Fruit fly (Drosophila melanogaster): ENCODE data around the gene Pgant2.

DNA sequence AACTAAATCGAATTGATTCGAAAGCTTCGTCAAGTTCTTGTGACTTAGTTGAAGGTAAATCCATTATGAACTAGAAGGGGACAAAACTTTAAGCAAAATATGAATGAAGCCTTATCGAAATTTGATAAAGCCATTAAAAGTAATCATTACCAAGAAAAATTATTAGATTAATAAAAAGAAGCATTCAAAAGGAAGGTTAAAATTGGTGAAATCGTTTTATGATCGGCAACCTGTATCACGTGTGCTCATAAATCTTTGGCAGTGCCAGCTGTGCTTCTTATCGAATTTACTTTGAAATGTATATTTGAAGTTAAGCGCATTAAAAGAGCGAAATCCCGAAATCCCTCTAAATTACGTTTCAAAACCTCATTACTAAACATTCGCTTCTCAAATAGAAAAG lies 64.7 kb downstream of the Pgant2 start:
- no peak for TF ChIP-seq CG11294 (GFP tag; IDR thresholded peaks at IDR 0.05)
- TF ChIP-seq Ets96B (tag; optimal IDR thresholded peaks at IDR 0.05): no peak
- no peak for TF ChIP-seq Gug (GFP tag; IDR thresholded peaks at IDR 0.05)
- TF ChIP-seq Eip93F (GFP tag; optimal IDR thresholded peaks at IDR 0.05): no peak
- TF ChIP-seq fd85E (GFP tag; optimal IDR thresholded peaks at IDR 0.05): no peak
